Worm (Caenorhabditis elegans): ENCODE data around the gene sri-63.
A peak's percentile ranks its signal among the peaks of the same experiment; 100 is the strongest.
"Not testable (repeated sequence)": the region's sequence is repeated elsewhere in the genome, so short reads cannot be mapped to it uniquely, and the experiment has no call there.

The sri-63 gene

DNA sequence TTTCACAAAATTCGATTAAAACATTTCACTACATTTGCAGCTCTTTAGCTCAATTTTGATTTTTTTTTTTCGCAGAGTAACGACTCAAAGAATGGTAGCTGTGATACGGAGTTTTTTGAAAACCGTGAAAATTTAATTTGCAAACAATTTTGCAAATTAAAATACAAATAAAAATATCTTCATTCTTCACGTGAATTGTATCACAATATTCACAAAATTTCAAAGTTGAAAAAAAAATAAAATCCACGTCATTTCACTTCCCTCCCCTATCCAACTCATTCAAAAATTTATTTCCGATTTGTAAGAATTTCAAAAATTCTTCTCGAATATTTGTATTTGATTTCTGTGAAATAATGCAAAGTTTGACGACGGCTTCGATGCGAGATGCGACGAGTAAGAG, 8.5 kb upstream of the sri-63 start, which contains the start of gene wht-4:
Gene wht-4, plus strand, starts transcription at position 301 of the 400 bp plus-strand sequence.
- no peak for TF ChIP-seq nhr-77 (tag; optimal IDR thresholded peaks at IDR 0.05)
- no peak for TF ChIP-seq fkh-10 (GFP tag; optimal IDR thresholded peaks at IDR 0.05)
- TF ChIP-seq unc-62 (GFP tag; optimal IDR thresholded peaks at IDR 0.05 in 1 of 2) = peak in 1 of 2 experiments; percentile 62
- no peak for TF ChIP-seq unc-62 (tag; optimal IDR thresholded peaks at IDR 0.05)

DNA sequence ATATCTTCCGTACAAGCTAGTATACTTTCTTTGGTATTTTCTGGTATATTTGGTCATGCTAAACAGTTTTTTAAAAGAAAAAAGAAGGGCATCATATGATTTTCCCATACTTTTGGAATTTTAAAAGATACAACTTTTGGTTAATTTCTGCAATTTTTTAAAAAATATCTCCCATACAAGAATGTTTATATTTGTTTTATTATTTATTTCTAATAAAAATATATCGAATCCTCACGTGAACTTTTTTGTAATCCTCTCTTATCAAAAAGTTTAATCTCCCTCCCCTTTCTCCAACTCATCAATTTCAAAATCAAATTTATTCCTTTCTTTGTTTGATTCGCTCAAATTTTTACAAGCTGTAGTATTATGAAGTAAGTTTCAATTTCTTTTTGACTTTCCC, 4.8 kb upstream of the sri-63 start, which contains the start of gene nep-13:
Gene nep-13, plus strand, starts transcription at position 301 of the 400 bp plus-strand sequence.
- TF ChIP-seq snpc-4 (tag; optimal IDR thresholded peaks at IDR 0.05) (no peak), ZK337.2 (GFP tag; IDR thresholded peaks at IDR 0.05) (no peak), Y5F2A.4 (GFP tag; optimal IDR thresholded peaks at IDR 0.05) (no peak), saeg-2 (GFP tag; IDR thresholded peaks at IDR 0.05) (no peak), zag-1 (tag; optimal IDR thresholded peaks at IDR 0.05) (no peak), cey-2 (tag; optimal IDR thresholded peaks at IDR 0.05; ENCODE audit: borderline replicate concordance, insufficient read depth) (no peak), nhr-41 (GFP tag; IDR thresholded peaks at IDR 0.05) (no peak), tag-97 (GFP tag; IDR thresholded peaks at IDR 0.05) (no peak), lin-1 (GFP tag; IDR thresholded peaks at IDR 0.05) (no peak), hif-1 (tag; optimal IDR thresholded peaks at IDR 0.05) (no peak), nhr-76 (tag; optimal IDR thresholded peaks at IDR 0.05) (no peak), nhr-11 (tag; optimal IDR thresholded peaks at IDR 0.05) (no peak), ceh-32 (tag; optimal IDR thresholded peaks at IDR 0.05; ENCODE audit: poor library complexity) (no peak)

DNA sequence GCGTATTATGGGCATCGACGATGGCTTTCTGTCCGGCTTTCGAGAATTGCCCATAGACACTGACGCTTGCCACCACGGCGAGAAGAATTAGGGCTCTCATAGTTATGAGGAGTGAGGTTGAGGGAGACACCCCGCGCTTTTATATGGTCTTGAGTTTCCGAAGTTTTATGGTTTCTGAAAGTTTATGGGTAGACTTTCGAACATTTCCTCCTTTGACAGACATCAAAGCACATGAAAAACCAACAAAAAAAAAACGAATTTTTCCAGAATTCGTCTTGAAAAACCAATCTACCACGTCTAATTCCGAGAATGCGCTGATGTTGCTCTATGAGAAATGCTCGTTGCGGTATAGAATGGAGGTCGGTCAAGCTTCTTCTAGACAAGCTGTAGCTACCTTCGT, 2.6 kb upstream of the sri-63 start, which contains the start of gene scl-15:
Gene scl-15, minus strand, starts transcription at position 101 of the 400 bp plus-strand sequence.
- TF ChIP-seq Y5F2A.4 (GFP tag; optimal IDR thresholded peaks at IDR 0.05) (no peak), zfp-2 (tag; optimal IDR thresholded peaks at IDR 0.05) (no peak), lin-13 (GFP tag; optimal IDR thresholded peaks at IDR 0.05) (no peak), mxl-3 (GFP tag; optimal IDR thresholded peaks at IDR 0.05) (no peak), Y75B8A.6 (GFP tag; IDR thresholded peaks at IDR 0.05) (no peak)

DNA sequence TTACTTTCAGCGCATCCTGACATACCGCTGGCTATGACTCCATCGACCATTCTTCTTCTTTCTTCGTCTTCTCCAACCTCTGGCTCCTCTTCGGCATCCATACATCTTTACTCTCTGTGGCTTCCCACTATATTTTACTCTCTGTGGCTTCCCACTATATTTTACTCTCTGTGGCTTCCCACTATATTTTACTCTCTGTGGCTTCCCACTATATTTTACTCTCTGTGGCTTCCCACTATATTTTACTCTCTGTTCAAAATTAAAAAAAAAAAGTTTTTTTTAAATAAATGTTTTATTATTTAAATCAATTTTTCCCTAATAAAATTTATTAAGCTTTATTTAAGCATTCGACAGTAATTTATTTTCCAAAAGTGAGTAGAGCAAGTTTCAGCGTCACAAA, 3.4 kb downstream of the sri-63 start, which contains the start of gene F39E9.14:
Gene F39E9.14, minus strand, starts transcription at position 101 of the 400 bp plus-strand sequence.
- TF ChIP-seq unc-130 (GFP tag; optimal IDR thresholded peaks at IDR 0.05); zag-1 (tag; optimal IDR thresholded peaks at IDR 0.05); F49E8.2 (tag; optimal IDR thresholded peaks at IDR 0.05; ENCODE audit: borderline replicate concordance): not testable (repeated sequence)

DNA sequence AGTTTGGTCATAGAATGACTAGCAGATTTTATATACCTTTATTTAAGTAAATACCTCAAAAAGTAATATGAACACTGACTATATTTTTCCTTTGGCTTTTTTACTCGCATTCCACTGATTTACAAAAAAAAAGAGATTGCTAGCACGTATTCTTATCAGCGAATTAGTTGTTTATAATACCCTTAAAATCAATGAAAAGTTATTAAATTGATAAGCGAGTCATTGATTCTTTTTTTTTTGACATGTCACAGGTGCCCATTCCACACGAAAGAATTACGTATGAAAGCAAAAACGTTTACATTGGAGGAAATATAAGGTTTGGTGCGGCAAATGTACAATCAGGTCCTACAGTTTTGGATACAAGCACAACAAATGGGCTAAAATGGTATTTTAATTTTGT, 8.0 kb downstream of the sri-63 start, which contains the start of gene btb-17:
Gene btb-17, plus strand, starts transcription at position 213 of the 400 bp plus-strand sequence.
- TF ChIP-seq php-3 (GFP tag; IDR thresholded peaks at IDR 0.05) (0 out of 2 replicates have a peak, but pooled peaks have one; percentile 59), lin-29 (GFP tag; IDR thresholded peaks at IDR 0.05) (no peak), pqm-1 (tag; optimal IDR thresholded peaks at IDR 0.05) (peak; percentile 54), daf-16 (GFP tag; optimal IDR thresholded peaks at IDR 0.05) (no peak), daf-16 (tag; optimal IDR thresholded peaks at IDR 0.05) (peak; percentile 92), cey-2 (tag; optimal IDR thresholded peaks at IDR 0.05; ENCODE audit: borderline replicate concordance, insufficient read depth) (no peak), hlh-11 (tag; optimal IDR thresholded peaks at IDR 0.05) (peak; percentile 24), dmd-6 (GFP tag; IDR thresholded peaks at IDR 0.05) (peak; percentile 62), nhr-28 (tag; optimal IDR thresholded peaks at IDR 0.05) (peak; percentile 52)

DNA sequence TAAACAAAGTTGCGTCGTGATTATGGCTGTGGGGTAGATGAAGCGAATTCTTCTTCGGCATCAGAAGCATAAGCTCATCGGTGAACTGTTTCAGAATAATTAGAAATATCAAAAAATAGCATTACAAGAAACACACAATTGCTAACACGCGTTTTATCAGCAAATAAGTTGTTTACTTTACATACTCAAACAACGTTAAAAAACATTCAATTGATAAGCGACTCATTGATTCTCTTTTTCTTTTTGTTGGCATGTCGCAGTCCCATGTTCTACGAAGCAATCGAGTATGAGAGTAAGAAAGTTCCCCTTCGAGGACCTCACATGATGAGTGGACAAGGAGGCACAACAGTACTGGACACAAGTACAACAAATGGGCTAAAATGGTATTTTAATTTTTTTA, 9.5 kb downstream of the sri-63 start, which contains the start of gene btb-16:
Gene btb-16, plus strand, starts transcription at position 240 of the 400 bp plus-strand sequence.
- TF ChIP-seq nhr-48 (tag; optimal IDR thresholded peaks at IDR 0.05) (no peak), ceh-20 (GFP tag; IDR thresholded peaks at IDR 0.05) (no peak), ztf-11 (tag; optimal IDR thresholded peaks at IDR 0.05) (no peak), nhr-77 (tag; optimal IDR thresholded peaks at IDR 0.05) (no peak), nhr-42 (GFP tag; IDR thresholded peaks at IDR 0.05) (no peak), R02D3.7 (tag; optimal IDR thresholded peaks at IDR 0.05) (no peak), unc-62 (GFP tag; optimal IDR thresholded peaks at IDR 0.05 in 1 of 2) (no peak), unc-62 (tag; optimal IDR thresholded peaks at IDR 0.05) (no peak), pqm-1 (tag; optimal IDR thresholded peaks at IDR 0.05) (peak; percentile 1), nhr-41 (GFP tag; IDR thresholded peaks at IDR 0.05) (no peak), F44E2.7 (GFP tag; IDR thresholded peaks at IDR 0.05) (no peak), saeg-2 (GFP tag; IDR thresholded peaks at IDR 0.05) (no peak), nhr-28 (tag; optimal IDR thresholded peaks at IDR 0.05) (peak; percentile 36), F26F4.8 (GFP tag; conservative IDR thresholded peaks at IDR 0.05) (no peak), daf-16 (GFP tag; optimal IDR thresholded peaks at IDR 0.05) (no peak), daf-16 (tag; optimal IDR thresholded peaks at IDR 0.05) (peak; percentile 91), lin-29 (GFP tag; IDR thresholded peaks at IDR 0.05) (no peak), nhr-76 (tag; optimal IDR thresholded peaks at IDR 0.05) (no peak), gei-8 (GFP tag; optimal IDR thresholded peaks at IDR 0.05) (no peak), nhr-111 (GFP tag; optimal IDR thresholded peaks at IDR 0.05) (no peak), Y75B8A.6 (GFP tag; IDR thresholded peaks at IDR 0.05) (no peak), ceh-28 (tag; optimal IDR thresholded peaks at IDR 0.05) (no peak)

Measured in whole organism, L4 larva.